Worm (Caenorhabditis elegans): ENCODE measurements around the gene C23G10.7.

DNA sequence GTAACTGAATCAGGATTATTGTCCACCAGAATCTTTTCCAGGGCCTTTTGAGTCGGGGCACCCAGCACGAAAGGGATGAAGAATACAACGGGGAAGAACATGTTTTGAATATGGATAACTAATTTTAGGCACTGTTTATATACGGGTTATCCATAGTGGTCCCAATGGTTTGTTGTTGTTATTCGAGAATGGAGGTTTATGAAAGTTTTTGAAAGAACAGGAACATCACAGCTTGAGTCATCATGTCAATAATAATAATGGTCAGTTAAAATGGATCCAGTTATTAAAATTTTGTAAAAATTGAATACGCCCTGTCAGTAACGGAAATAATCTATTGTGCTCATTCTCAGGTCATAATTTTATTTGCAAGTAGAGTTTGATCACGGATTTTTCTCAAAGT lies 15.1 kb downstream of the C23G10.7 start, which contains the start of gene nas-28:
- no peak for TF ChIP-seq him-1 (tag; optimal IDR thresholded peaks at IDR 0.05)
- TF ChIP-seq ets-4 (GFP tag; optimal IDR thresholded peaks at IDR 0.05) = no peak
- no peak for TF ChIP-seq snpc-4 (GFP tag; optimal IDR thresholded peaks at IDR 0.05)
- TF ChIP-seq snpc-4 (tag; optimal IDR thresholded peaks at IDR 0.05) = no peak
- no peak for TF ChIP-seq xnd-1 (tag; optimal IDR thresholded peaks at IDR 0.05)
- TF ChIP-seq C17E4.6 (GFP tag; IDR thresholded peaks at IDR 0.05) = no peak

Measured in whole organism, young adult.